Worm (Caenorhabditis elegans): ENCODE data around the gene T10C6.10.

DNA sequence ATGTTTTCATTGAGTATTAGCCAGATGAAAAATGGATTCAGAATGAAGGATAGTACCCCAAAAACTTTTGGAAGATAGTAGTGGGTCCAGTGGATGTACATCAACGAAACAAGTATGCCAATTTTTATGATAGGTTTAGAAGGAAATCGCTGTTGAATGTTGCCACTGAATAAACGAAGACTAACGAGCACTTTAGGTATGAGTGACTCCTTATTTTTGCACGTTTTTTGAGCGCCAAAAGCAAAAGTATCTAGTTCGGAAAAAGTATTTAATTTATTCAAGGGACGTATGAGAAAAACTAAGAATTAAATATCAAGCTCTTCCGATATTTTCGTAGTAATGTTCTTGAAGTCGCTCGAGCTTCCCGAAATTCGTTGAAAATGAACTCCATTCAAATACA lies 37.6 kb downstream of the T10C6.10 start, which contains the start of gene srj-10:
- TF ChIP-seq ceh-48 (tag; optimal IDR thresholded peaks at IDR 0.05) (no peak), nhr-11 (tag; optimal IDR thresholded peaks at IDR 0.05) (no peak), pha-4 (tag; optimal IDR thresholded peaks at IDR 0.05) (no peak), pros-1 (tag; optimal IDR thresholded peaks at IDR 0.05) (no peak), fkh-10 (GFP tag; optimal IDR thresholded peaks at IDR 0.05) (no peak), F13H6.1 (tag; optimal IDR thresholded peaks at IDR 0.05) (no peak), dmd-4 (tag; optimal IDR thresholded peaks at IDR 0.05; ENCODE audit: borderline replicate concordance) (no peak), C38D4.7 (GFP tag; optimal IDR thresholded peaks at IDR 0.05) (no peak), unc-55 (GFP tag; optimal IDR thresholded peaks at IDR 0.05) (no peak), C08G9.2 (tag; optimal IDR thresholded peaks at IDR 0.05) (no peak), lin-11 (tag; optimal IDR thresholded peaks at IDR 0.05) (no peak), hlh-30 (tag; optimal IDR thresholded peaks at IDR 0.05; ENCODE audit: insufficient read depth) (no peak), ttx-3 (tag; optimal IDR thresholded peaks at IDR 0.05) (no peak), unc-86 (tag; optimal IDR thresholded peaks at IDR 0.05) (no peak)
